Worm (Caenorhabditis elegans): Measurements from ENCODE around the gene sra-3.

DNA sequence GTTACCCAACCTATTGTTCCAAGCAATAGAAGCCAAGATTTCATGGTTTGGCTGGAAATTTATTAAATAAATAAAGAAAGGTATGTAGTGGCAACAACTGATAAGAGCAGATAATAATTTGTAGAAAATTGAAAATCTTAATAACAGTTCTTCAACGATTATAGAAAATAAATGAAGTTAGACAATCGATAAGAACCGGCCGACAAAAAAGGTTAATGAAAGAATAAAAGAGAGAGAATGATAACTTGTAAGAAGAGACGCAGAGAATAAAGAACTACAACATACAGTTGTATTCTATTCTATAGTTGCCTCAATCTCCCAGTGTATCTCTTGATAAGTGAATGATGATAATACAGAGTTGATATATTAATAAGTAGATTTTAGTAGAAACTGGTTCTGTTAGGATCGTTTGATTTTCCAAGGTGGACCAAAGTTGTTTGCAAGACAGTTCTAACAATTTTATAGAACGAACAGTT, 46.1 kb upstream of the sra-3 start, which contains the start of gene ugt-58:
- no peak for TF ChIP-seq B0310.2 (tag; optimal IDR thresholded peaks at IDR 0.05)
- no peak for TF ChIP-seq tbx-37 (GFP tag; conservative IDR thresholded peaks at IDR 0.05)
- TF ChIP-seq tbx-11 (GFP tag; IDR thresholded peaks at IDR 0.05) = no peak
- TF ChIP-seq aly-1 (tag; optimal IDR thresholded peaks at IDR 0.05) = no peak
- TF ChIP-seq hmg-4 (GFP tag; optimal IDR thresholded peaks at IDR 0.05) = no peak
- TF ChIP-seq hnd-1 (tag; optimal IDR thresholded peaks at IDR 0.05) = no peak
- no peak for TF ChIP-seq F13C5.2 (tag; optimal IDR thresholded peaks at IDR 0.05)
- no peak for TF ChIP-seq ama-1 (optimal IDR thresholded peaks at IDR 0.05)
- TF ChIP-seq flt-1 (GFP tag; IDR thresholded peaks at IDR 0.05) = no peak
- no peak for TF ChIP-seq ceh-13 (GFP tag; optimal IDR thresholded peaks at IDR 0.05)
- no peak for TF ChIP-seq ceh-36 (tag; optimal IDR thresholded peaks at IDR 0.05)
- no peak for TF ChIP-seq sea-1 (GFP tag; conservative IDR thresholded peaks at IDR 0.05)

All from whole organism, early embryonic.